Worm (Caenorhabditis elegans) whole organism, late embryonic: ENCODE data around the gene clec-4.

Experiments used
- ama-1 ChIP-seq: fragments of 150-350 bp; optimal IDR thresholded peaks from 2 replicates; lab custom pipeline; 2014
- ceh-30 ChIP-seq: fragments of 150-350 bp; optimal IDR thresholded peaks from 2 replicates; lab custom pipeline; 2014; ENCODE audit warnings: missing biosample characterization, missing genetic modification characterization
- elt-2 ChIP-seq: sonication (generic microtip); optimal IDR thresholded peaks from 2 replicates; lab custom pipeline; 2016; ENCODE audit warnings: missing genetic modification reagents, missing genetic modification characterization, missing compliant biosample characterization
- fkh-10 ChIP-seq: fragments of 150-350 bp; optimal IDR thresholded peaks from 2 replicates; lab custom pipeline; 2014; ENCODE audit warnings: missing biosample characterization, missing genetic modification reagents, missing genetic modification characterization
- gmeb-2 ChIP-seq: sonication (generic microtip); optimal IDR thresholded peaks from 2 replicates; lab custom pipeline; 2016; ENCODE audit warnings: missing genetic modification characterization, inconsistent platforms, missing compliant biosample characterization
- hlh-6 ChIP-seq: sonication (generic microtip); optimal IDR thresholded peaks from 2 replicates; lab custom pipeline; 2016; ENCODE audit warnings: missing genotype, missing genetic modification characterization, missing compliant biosample characterization
- lin-11 ChIP-seq: fragments of 200-800 bp; sonication (Bioruptor generic); optimal IDR thresholded peaks from 2 replicates; lab custom pipeline; 2018; ENCODE audit warnings: mild to moderate bottlenecking, missing genetic modification characterization, missing compliant biosample characterization
- nhr-11 ChIP-seq: fragments of 150-350 bp; optimal IDR thresholded peaks from 2 replicates; lab custom pipeline; 2014; ENCODE audit warnings: missing biosample characterization, missing genetic modification characterization
- nhr-232 ChIP-seq: sonication (generic microtip); optimal IDR thresholded peaks from 2 replicates; lab custom pipeline; 2016; ENCODE audit warnings: missing genetic modification characterization, missing compliant biosample characterization
- ref-2 ChIP-seq: sonication (generic microtip); optimal IDR thresholded peaks from 2 replicates; lab custom pipeline; 2016; ENCODE audit warnings: missing genetic modification characterization, missing compliant biosample characterization
- sox-4 ChIP-seq: sonication (generic microtip); optimal IDR thresholded peaks from 2 replicates; lab custom pipeline; 2017; ENCODE audit warnings: mild to moderate bottlenecking, missing genetic modification characterization, inconsistent platforms, missing compliant biosample characterization

DNA sequence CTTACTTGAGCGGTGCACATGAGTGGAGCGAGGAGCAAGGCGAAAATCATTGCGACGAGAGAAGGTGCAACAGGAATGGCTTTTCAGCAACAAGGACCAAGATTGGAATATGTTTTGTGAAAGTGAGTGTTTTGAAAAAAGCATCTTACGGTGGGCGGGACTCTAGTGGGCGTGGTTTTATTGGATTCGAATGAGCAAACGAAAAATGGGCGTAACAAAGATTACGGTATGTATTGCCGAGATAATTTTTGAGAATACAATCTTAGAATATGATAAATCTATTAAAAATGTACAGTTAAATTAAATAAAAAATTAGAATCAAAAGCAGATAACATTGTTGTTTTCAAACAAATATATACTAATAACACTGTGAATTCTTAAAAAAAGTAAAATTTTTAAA is 20.7 kb downstream of the clec-4 start, which contains the start of gene F49C5.12:
- TF ChIP-seq ref-2 (tag; lab: Kevin White, UChicago): no peak
- no peak for TF ChIP-seq nhr-11 (tag; lab: Kevin White, UChicago)
- no peak for TF ChIP-seq ceh-30
- TF ChIP-seq elt-2: no peak
- no peak for TF ChIP-seq nhr-232 (tag; lab: Kevin White, UChicago)
- TF ChIP-seq fkh-10 (GFP tag; lab: Kevin White, UChicago): no peak
- no peak for TF ChIP-seq ama-1 (lab: Kevin White, UChicago)
- TF ChIP-seq sox-4: no peak
- TF ChIP-seq gmeb-2: no peak
- TF ChIP-seq hlh-6 (tag; lab: Kevin White, UChicago): no peak
- no peak for TF ChIP-seq lin-11
